Worm (Caenorhabditis elegans): ENCODE measurements around the gene C29F3.3.

DNA sequence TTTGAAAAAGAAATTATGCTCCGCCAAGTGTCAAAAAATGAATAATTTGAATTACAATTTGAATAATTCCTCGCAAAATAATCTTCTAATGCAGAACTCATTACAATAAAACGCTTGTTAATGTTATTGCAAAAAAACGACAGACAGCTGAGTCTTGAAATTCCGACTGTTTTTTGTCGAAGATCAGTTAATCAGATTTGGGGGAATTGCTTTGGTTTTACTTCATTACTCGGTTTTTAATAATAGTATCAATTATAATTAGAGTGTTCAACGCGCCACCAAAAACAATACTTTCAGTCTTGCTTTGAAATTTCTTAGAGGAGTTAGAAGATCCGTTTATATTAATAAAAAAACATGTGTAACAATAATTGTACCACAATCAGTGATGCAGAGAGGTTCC lies 30.7 kb upstream of the C29F3.3 start, which contains the start of gene srh-122:
- no peak for TF ChIP-seq lin-35 (GFP tag; optimal IDR thresholded peaks at IDR 0.05)
- no peak for TF ChIP-seq B0035.1 (tag; optimal IDR thresholded peaks at IDR 0.05)
- TF ChIP-seq K11D2.4 (GFP tag; IDR thresholded peaks at IDR 0.05) = no peak
- TF ChIP-seq F57A8.1 (GFP tag; optimal IDR thresholded peaks at IDR 0.05) = no peak
- TF ChIP-seq ccch-3 (GFP tag; optimal IDR thresholded peaks at IDR 0.05) = no peak
- no peak for TF ChIP-seq F10E7.11 (tag; optimal IDR thresholded peaks at IDR 0.05)
- TF ChIP-seq fkh-3 (tag; optimal IDR thresholded peaks at IDR 0.05) = no peak
- TF ChIP-seq C06A6.2 (GFP tag; conservative IDR thresholded peaks at IDR 0.05) = no peak
- TF ChIP-seq pha-4 (tag; optimal IDR thresholded peaks at IDR 0.05) = no peak

Measured in whole organism, young adult.